Worm (Caenorhabditis elegans) whole organism, young adult: Measurements from ENCODE around the gene spi-1.

Source experiments
- Y53F4B.3 ChIP-seq: fragments of 200-800 bp; sonication (Bioruptor generic); IDR thresholded peaks from 2 replicates; pipeline ENCODE4 v1.3.6; 2022; ENCODE audit warnings: missing genetic modification reagents, missing genetic modification characterization, missing compliant biosample characterization
- attf-3 ChIP-seq: fragments of 200-800 bp; sonication (Bioruptor generic); conservative IDR thresholded peaks from 2 replicates; pipeline ENCODE4 v1.3.6; 2022; ENCODE audit warnings: missing genetic modification reagents, missing genetic modification characterization, missing compliant biosample characterization
- cebp-1 ChIP-seq, 2 experiments: fragments of 200-800 bp in 1 of 2; sonication (Bioruptor generic) in 1 of 2; sonication (generic microtip) in 1 of 2; IDR thresholded peaks in 1 of 2; optimal IDR thresholded peaks in 1 of 2; 2 replicates each; pipeline versions ENCODE4 v1.3.6 to Lab custom; 2017 to 2022; ENCODE audit warnings: missing compliant biosample characterization in 2 of 2, missing genetic modification characterization in 2 of 2, mild to moderate bottlenecking in 1 of 2, missing genetic modification reagents in 1 of 2, moderate library complexity in 1 of 2
- ceh-79 ChIP-seq: sonication (generic microtip); optimal IDR thresholded peaks from 2 replicates; lab custom pipeline; 2017; ENCODE audit warnings: mild to moderate bottlenecking, missing genetic modification characterization, missing compliant biosample characterization
- egl-44 ChIP-seq: fragments of 200-800 bp; sonication (Bioruptor generic); IDR thresholded peaks from 2 replicates; pipeline ENCODE4 v1.3.6; 2022; ENCODE audit warnings: missing genetic modification reagents, missing genetic modification characterization, missing compliant biosample characterization
- egrh-3 ChIP-seq: fragments of 200-800 bp; sonication (Bioruptor generic); IDR thresholded peaks from 2 replicates; pipeline ENCODE4 v1.3.6; 2022; ENCODE audit warnings: missing genetic modification reagents, missing genetic modification characterization, missing compliant biosample characterization
- nhr-179 ChIP-seq: sonication (generic microtip); optimal IDR thresholded peaks from 2 replicates; lab custom pipeline; 2016; ENCODE audit warnings: mild to moderate bottlenecking, missing genetic modification characterization, missing compliant biosample characterization
- nhr-80 ChIP-seq: sonication (generic microtip); optimal IDR thresholded peaks from 2 replicates; lab custom pipeline; 2016; ENCODE audit warnings: missing genetic modification characterization, missing compliant biosample characterization
- sptf-2 ChIP-seq: fragments of 200-800 bp; sonication (Bioruptor generic); optimal IDR thresholded peaks from 2 replicates; lab custom pipeline; 2018; ENCODE audit warnings: mild to moderate bottlenecking, missing genetic modification characterization, missing compliant biosample characterization

DNA sequence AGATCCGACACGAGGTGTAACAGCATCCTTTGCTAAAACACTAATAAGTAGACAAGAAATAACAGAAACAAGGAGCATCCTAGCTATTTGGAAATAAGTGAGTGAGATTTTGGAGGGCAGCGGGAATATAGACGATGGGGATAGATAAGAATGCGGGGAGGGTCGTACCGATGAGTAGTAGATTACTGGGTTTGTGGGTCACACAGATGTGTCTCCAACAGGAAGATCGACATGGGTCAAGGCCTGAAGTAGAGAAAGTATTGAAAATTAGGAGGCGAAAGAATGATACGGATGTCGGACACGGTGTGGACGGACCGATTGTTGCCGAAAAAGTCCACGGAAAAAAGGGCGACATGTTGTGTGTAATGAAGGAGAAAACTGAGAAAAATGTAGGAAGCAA is 38.3 kb downstream of the spi-1 start, which contains the start of gene wrt-10:
- TF ChIP-seq nhr-80 (tag; lab: Kevin White, UChicago) (no peak), ceh-79 (tag; lab: Kevin White, UChicago) (no peak), attf-3 (no peak), nhr-179 (tag; lab: Kevin White, UChicago) (no peak), egrh-3 (GFP tag; lab: Robert Waterston, UW) (no peak), egl-44 (no peak), cebp-1 (GFP tag; IDR thresholded peaks at IDR 0.05; lab: Robert Waterston, UW) (no peak), cebp-1 (tag; optimal IDR thresholded peaks at IDR 0.05; lab: Kevin White, UChicago) (no peak), Y53F4B.3 (GFP tag; lab: Robert Waterston, UW) (no peak), sptf-2 (GFP tag; lab: Kevin White, UChicago) (no peak)
